Worm (Caenorhabditis elegans): ENCODE measurements around the gene cwp-4.

DNA sequence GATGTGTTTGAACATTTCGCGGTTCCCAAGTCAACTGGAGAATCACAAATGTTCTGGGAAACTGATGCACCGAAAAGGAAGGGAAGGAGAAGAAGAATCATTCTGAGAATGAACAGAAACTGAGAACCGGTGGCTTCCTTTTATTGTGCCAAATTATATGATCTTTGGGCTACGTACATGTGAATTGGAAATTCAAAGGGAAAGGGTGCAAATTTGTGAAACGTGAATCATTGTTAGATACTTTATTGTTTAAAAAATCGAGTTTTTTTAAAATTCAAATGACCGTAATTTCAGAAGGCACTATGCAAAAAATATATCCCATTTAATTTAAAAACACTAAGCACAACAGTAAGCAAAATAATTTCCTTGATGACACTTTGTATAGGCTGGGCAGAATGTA is 18.4 kb upstream of the cwp-4 start, which contains the start of gene K11D12.6:
- TF ChIP-seq med-1 (GFP tag; optimal IDR thresholded peaks at IDR 0.05; ENCODE audit: insufficient read depth) = no peak
- TF ChIP-seq klf-2 (GFP tag; conservative IDR thresholded peaks at IDR 0.05) = no peak

Data from whole organism, midembryonic.